Worm (Caenorhabditis elegans) whole organism, L3 larva: ENCODE measurements around the gene cec-1.

Experiments
- R02D3.7 ChIP-seq: fragments of 150-350 bp; optimal IDR thresholded peaks from 2 replicates; lab custom pipeline; 2014; ENCODE audit warnings: missing biosample characterization, missing genetic modification characterization
- ZK546.5 ChIP-seq: sonication (generic microtip); optimal IDR thresholded peaks from 2 replicates; lab custom pipeline; 2017; ENCODE audit warnings: missing biosample characterization, missing genetic modification characterization
- aly-2 ChIP-seq: fragments of 150-350 bp; optimal IDR thresholded peaks from 2 replicates; lab custom pipeline; 2014; ENCODE audit warnings: missing biosample characterization, missing genetic modification characterization
- ama-1 ChIP-seq: fragments of 150-350 bp; optimal IDR thresholded peaks from 2 replicates; lab custom pipeline; 2018
- ceh-16 ChIP-seq: sonication (generic microtip); optimal IDR thresholded peaks from 2 replicates; lab custom pipeline; 2017; ENCODE audit warnings: missing biosample characterization, missing genetic modification characterization
- ceh-28 ChIP-seq: fragments of 150-350 bp; optimal IDR thresholded peaks from 2 replicates; lab custom pipeline; 2014; ENCODE audit warnings: missing biosample characterization, missing genetic modification reagents, missing genetic modification characterization
- ceh-82 ChIP-seq: fragments of 150-350 bp; optimal IDR thresholded peaks from 2 replicates; lab custom pipeline; 2014; ENCODE audit warnings: missing biosample characterization, missing genetic modification characterization
- ceh-9 ChIP-seq: sonication (generic microtip); optimal IDR thresholded peaks from 2 replicates; lab custom pipeline; 2018; ENCODE audit warnings: missing biosample characterization, missing genetic modification characterization
- daf-12 ChIP-seq: fragments of 150-350 bp; optimal IDR thresholded peaks from 2 replicates; lab custom pipeline; 2014; ENCODE audit warnings: missing biosample characterization, missing genetic modification reagents, missing genetic modification characterization
- egl-5 ChIP-seq: fragments of 150-350 bp; optimal IDR thresholded peaks from 2 replicates; lab custom pipeline; 2017; ENCODE audit warnings: missing biosample characterization, missing genetic modification reagents, missing genetic modification characterization, inconsistent platforms
- elt-1 ChIP-seq: fragments of 150-350 bp; optimal IDR thresholded peaks from 2 replicates; lab custom pipeline; 2014; ENCODE audit warnings: missing biosample characterization, missing genetic modification characterization
- elt-2 ChIP-seq: sonication (generic microtip); optimal IDR thresholded peaks from 2 replicates; lab custom pipeline; 2016; ENCODE audit warnings: missing genetic modification reagents, mild to moderate bottlenecking, missing genetic modification characterization, missing compliant biosample characterization
- elt-3 ChIP-seq, 3 experiments: fragments of 150-350 bp in 1 of 3; sonication (generic microtip) in 2 of 3; optimal IDR thresholded peaks; 2 replicates in 2 of 3; 4 replicates in 1 of 3; lab custom pipeline; 2014 to 2017; ENCODE audit warnings: missing biosample characterization in 3 of 3, missing genetic modification characterization in 3 of 3
- fkh-10 ChIP-seq: sonication (generic microtip); optimal IDR thresholded peaks from 2 replicates; lab custom pipeline; 2017; ENCODE audit warnings: missing biosample characterization, missing genetic modification reagents, missing genetic modification characterization
- fos-1 ChIP-seq: fragments of 150-350 bp; optimal IDR thresholded peaks from 2 replicates; lab custom pipeline; 2014; ENCODE audit warnings: missing biosample characterization, missing genetic modification characterization
- hmg-11 ChIP-seq: sonication (generic microtip); optimal IDR thresholded peaks from 2 replicates; lab custom pipeline; 2016; ENCODE audit warnings: missing genetic modification characterization, missing compliant biosample characterization
- jun-1 ChIP-seq: fragments of 150-350 bp; optimal IDR thresholded peaks from 2 replicates; lab custom pipeline; 2014; ENCODE audit warnings: missing biosample characterization, missing genetic modification reagents, missing genetic modification characterization
- lin-15B ChIP-seq: fragments of 150-350 bp; optimal IDR thresholded peaks from 2 replicates; lab custom pipeline; 2014; ENCODE audit warnings: missing biosample characterization, missing genetic modification characterization
- lin-39 ChIP-seq: fragments of 150-350 bp; optimal IDR thresholded peaks from 2 replicates; lab custom pipeline; 2018; ENCODE audit warnings: missing biosample characterization, missing genetic modification reagents, missing genetic modification characterization
- lsy-12 ChIP-seq: sonication (generic microtip); optimal IDR thresholded peaks from 2 replicates; lab custom pipeline; 2016; ENCODE audit warnings: mild to moderate bottlenecking, missing genetic modification characterization, missing compliant biosample characterization
- mdl-1 ChIP-seq: fragments of 150-350 bp; optimal IDR thresholded peaks from 2 replicates; lab custom pipeline; 2014; ENCODE audit warnings: missing biosample characterization, missing genetic modification characterization
- mml-1 ChIP-seq: fragments of 150-350 bp; sonication (generic microtip); optimal IDR thresholded peaks from 3 replicates; lab custom pipeline; 2014; ENCODE audit warnings: missing biosample characterization, missing genetic modification characterization
- nfya-1 ChIP-seq: sonication (generic microtip); optimal IDR thresholded peaks from 2 replicates; lab custom pipeline; 2017; ENCODE audit warnings: missing genetic modification characterization, mild to moderate bottlenecking, missing compliant biosample characterization, antibody characterized with exemption, moderate library complexity; ENCODE audit not compliant: insufficient read depth
- nhr-11 ChIP-seq: fragments of 150-350 bp; optimal IDR thresholded peaks from 2 replicates; lab custom pipeline; 2014; ENCODE audit warnings: missing biosample characterization, missing genetic modification characterization
- nhr-23 ChIP-seq: fragments of 150-350 bp; optimal IDR thresholded peaks from 2 replicates; lab custom pipeline; 2014; ENCODE audit warnings: missing biosample characterization, missing genetic modification reagents, missing genetic modification characterization
- nhr-237 ChIP-seq: fragments of 150-350 bp; optimal IDR thresholded peaks from 2 replicates; lab custom pipeline; 2014; ENCODE audit warnings: missing biosample characterization, missing genetic modification characterization
- nhr-25 ChIP-seq: sonication (generic microtip); optimal IDR thresholded peaks from 2 replicates; lab custom pipeline; 2017; ENCODE audit warnings: missing biosample characterization, missing genetic modification characterization
- nhr-28 ChIP-seq: fragments of 150-350 bp; optimal IDR thresholded peaks from 2 replicates; lab custom pipeline; 2014; ENCODE audit warnings: missing biosample characterization, missing genetic modification characterization
- nhr-43 ChIP-seq: sonication (generic microtip); optimal IDR thresholded peaks from 2 replicates; lab custom pipeline; 2016; ENCODE audit warnings: mild to moderate bottlenecking, missing genetic modification characterization, missing compliant biosample characterization; ENCODE audit not compliant: poor library complexity, severe bottlenecking
- nhr-67 ChIP-seq: fragments of 150-350 bp; optimal IDR thresholded peaks from 2 replicates; lab custom pipeline; 2014; ENCODE audit warnings: missing biosample characterization, missing genetic modification characterization
- nhr-76 ChIP-seq: fragments of 150-350 bp; sonication (generic microtip); optimal IDR thresholded peaks from 5 replicates; lab custom pipeline; 2014; ENCODE audit warnings: missing biosample characterization, missing genetic modification characterization
- nhr-77 ChIP-seq: fragments of 150-350 bp; optimal IDR thresholded peaks from 2 replicates; lab custom pipeline; 2014; ENCODE audit warnings: missing biosample characterization, missing genetic modification characterization
- pha-4 ChIP-seq: fragments of 150-350 bp; optimal IDR thresholded peaks from 2 replicates; lab custom pipeline; 2014; ENCODE audit warnings: missing biosample characterization, missing genetic modification reagents, missing genetic modification characterization
- pqm-1 ChIP-seq: fragments of 150-350 bp; optimal IDR thresholded peaks from 2 replicates; lab custom pipeline; 2017; ENCODE audit warnings: missing biosample characterization, missing genetic modification characterization, inconsistent platforms
- sea-2 ChIP-seq: fragments of 150-350 bp; sonication (generic microtip); optimal IDR thresholded peaks from 4 replicates; lab custom pipeline; 2014; ENCODE audit warnings: missing biosample characterization, missing genetic modification reagents, missing genetic modification characterization
- skn-1 ChIP-seq: fragments of 150-350 bp; optimal IDR thresholded peaks from 2 replicates; lab custom pipeline; 2014; ENCODE audit warnings: missing biosample characterization, missing genetic modification characterization
- snpc-4 ChIP-seq: fragments of 150-350 bp; optimal IDR thresholded peaks from 2 replicates; lab custom pipeline; 2014; ENCODE audit warnings: missing biosample characterization, missing genetic modification characterization
- tbx-2 ChIP-seq: sonication (generic microtip); optimal IDR thresholded peaks from 2 replicates; lab custom pipeline; 2016; ENCODE audit warnings: mild to moderate bottlenecking, missing genetic modification characterization, missing compliant biosample characterization
- unc-39 ChIP-seq: sonication (generic microtip); optimal IDR thresholded peaks from 4 replicates; lab custom pipeline; 2017; ENCODE audit warnings: missing biosample characterization, missing genetic modification characterization
- unc-62 ChIP-seq: fragments of 150-350 bp; sonication (generic microtip); optimal IDR thresholded peaks from 4 replicates; lab custom pipeline; 2014; ENCODE audit warnings: missing biosample characterization, missing genetic modification reagents, missing genetic modification characterization
- zag-1 ChIP-seq: fragments of 150-350 bp; optimal IDR thresholded peaks from 2 replicates; lab custom pipeline; 2014; ENCODE audit warnings: missing biosample characterization, missing genetic modification characterization
- ztf-11 ChIP-seq: fragments of 150-350 bp; optimal IDR thresholded peaks from 2 replicates; lab custom pipeline; 2014; ENCODE audit warnings: missing biosample characterization, missing genetic modification characterization
- ztf-4 ChIP-seq: fragments of 150-350 bp; optimal IDR thresholded peaks from 2 replicates; lab custom pipeline; 2014; ENCODE audit warnings: missing biosample characterization, missing genetic modification characterization

cec-1 gene

ce11 chrIII:8411976-8412375, 14.2 kb upstream of the cec-1 start:
- peak; percentile 80 for TF ChIP-seq hmg-11 (tag; lab: Kevin White, UChicago)
- no peak for TF ChIP-seq elt-3 (tag; optimal IDR thresholded peaks at IDR 0.05; lab: Kevin White, UChicago)
- TF ChIP-seq R02D3.7 = peak; percentile 23
- peak; percentile 77 for TF ChIP-seq lin-39
- peak; percentile 85 for TF ChIP-seq lsy-12 (tag; lab: Kevin White, UChicago)
- peak; percentile 83 for TF ChIP-seq nhr-25 (tag; lab: Kevin White, UChicago)
- peak; percentile 60 for TF ChIP-seq egl-5
- peak; percentile 66 for TF ChIP-seq pqm-1
- TF ChIP-seq lin-15B (tag; lab: Kevin White, UChicago) = peak; percentile 88
- peak; percentile 14 for TF ChIP-seq nhr-43 (tag; lab: Kevin White, UChicago)
- TF ChIP-seq daf-12 (tag; lab: Kevin White, UChicago) = no peak
- no peak for TF ChIP-seq nhr-77 (tag; lab: Kevin White, UChicago)
- no peak for TF ChIP-seq unc-39 (tag; lab: Kevin White, UChicago)
- peak; percentile 59 for TF ChIP-seq ceh-28
- peak; percentile 35 for TF ChIP-seq skn-1
- TF ChIP-seq nfya-1 = peak; percentile 99
- TF ChIP-seq elt-2 (tag; lab: Kevin White, UChicago) = peak; percentile 65
- peak; percentile 70 for TF ChIP-seq unc-62
- TF ChIP-seq pha-4 (tag; lab: Kevin White, UChicago) = peak; percentile 82
- TF ChIP-seq snpc-4 = peak; percentile 82
- peak; percentile 78 for TF ChIP-seq nhr-23 (tag; lab: Kevin White, UChicago)
- TF ChIP-seq fkh-10 (GFP tag; lab: Kevin White, UChicago) = peak; percentile 75
- peak; percentile 55 for TF ChIP-seq elt-1 (tag; lab: Kevin White, UChicago)
- no peak for TF ChIP-seq ztf-11 (tag; lab: Kevin White, UChicago)
- TF ChIP-seq, all 47 proteins: peak for 19

- peak; percentile 32 for TF ChIP-seq pha-4 (tag; lab: Kevin White, UChicago)
- no peak for TF ChIP-seq aly-2
- no peak for TF ChIP-seq ztf-11 (tag; lab: Kevin White, UChicago)
Measured at ce11 chrIII:8413501-8413900, 12.6 kb upstream of the cec-1 start.

- TF ChIP-seq nhr-76 (tag; lab: Kevin White, UChicago) (no peak), ama-1 (lab: Kevin White, UChicago) (no peak), nhr-25 (tag; lab: Kevin White, UChicago) (no peak), elt-1 (tag; lab: Kevin White, UChicago) (no peak), ztf-4 (tag; lab: Kevin White, UChicago) (no peak), lin-15B (tag; lab: Kevin White, UChicago) (no peak), jun-1 (tag; lab: Kevin White, UChicago) (no peak), nhr-23 (tag; lab: Kevin White, UChicago) (no peak), ceh-28 (no peak)
- TF ChIP-seq, all 47 proteins: peak for 0
Measured at ce11 chrIII:8416871-8417191, 9.3 kb upstream of the cec-1 start.

- TF ChIP-seq nhr-11 (tag; lab: Kevin White, UChicago) = peak; percentile 67
- TF ChIP-seq ceh-28 = peak; percentile 97
- peak; percentile 94 for TF ChIP-seq unc-62
- peak; percentile 79 for TF ChIP-seq snpc-4
- TF ChIP-seq jun-1 (tag; lab: Kevin White, UChicago) = peak; percentile 67
- peak; percentile 95 for TF ChIP-seq lsy-12 (tag; lab: Kevin White, UChicago)
- peak; percentile 35 for TF ChIP-seq sea-2
- TF ChIP-seq lin-15B (tag; lab: Kevin White, UChicago) = peak; percentile 94
- TF ChIP-seq tbx-2 (tag; lab: Kevin White, UChicago) = peak; percentile 76
- TF ChIP-seq nhr-28 (tag; lab: Kevin White, UChicago) = no peak
- peak; percentile 32 for TF ChIP-seq skn-1
- peak; percentile 43 for TF ChIP-seq nhr-43 (tag; lab: Kevin White, UChicago)
- TF ChIP-seq ceh-9 = no peak
- peak; percentile 82 for TF ChIP-seq zag-1 (tag; lab: Kevin White, UChicago)
- no peak for TF ChIP-seq nhr-67 (tag; lab: Kevin White, UChicago)
- no peak for TF ChIP-seq nhr-237 (tag; lab: Kevin White, UChicago)
- TF ChIP-seq mdl-1 (tag; lab: Kevin White, UChicago) = peak; percentile 74
- no peak for TF ChIP-seq aly-2
- peak; percentile 76 for TF ChIP-seq hmg-11 (tag; lab: Kevin White, UChicago)
- TF ChIP-seq fos-1 (tag; lab: Kevin White, UChicago) = no peak
- peak; percentile 91 for TF ChIP-seq lin-39
- TF ChIP-seq ceh-16 (tag; lab: Kevin White, UChicago) = no peak
- TF ChIP-seq ZK546.5 (tag; lab: Kevin White, UChicago) = peak; percentile 5
- TF ChIP-seq ama-1 (lab: Kevin White, UChicago) = no peak
- TF ChIP-seq pha-4 (tag; lab: Kevin White, UChicago) = peak; percentile 86
- TF ChIP-seq daf-12 (tag; lab: Kevin White, UChicago) = no peak
- TF ChIP-seq nhr-76 (tag; lab: Kevin White, UChicago) = no peak
- TF ChIP-seq elt-1 (tag; lab: Kevin White, UChicago) = peak; percentile 53
- no peak for TF ChIP-seq mml-1 (tag; lab: Kevin White, UChicago)
- peak; percentile 100 for TF ChIP-seq nfya-1
- peak; percentile 93 for TF ChIP-seq egl-5
- TF ChIP-seq ceh-82 (tag; lab: Kevin White, UChicago) = peak; percentile 89
Measured at ce11 chrIII:8417192-8417967, 8.8 kb upstream of the cec-1 start.
